Worm (Caenorhabditis elegans) whole organism, L3 larva: ENCODE data around the gene srx-44.

Experiments
- ZK546.5 ChIP-seq: sonication (generic microtip); optimal IDR thresholded peaks from 2 replicates; lab custom pipeline; 2017; ENCODE audit warnings: missing biosample characterization, missing genetic modification characterization
- aly-2 ChIP-seq: fragments of 150-350 bp; optimal IDR thresholded peaks from 2 replicates; lab custom pipeline; 2014; ENCODE audit warnings: missing biosample characterization, missing genetic modification characterization
- ceh-16 ChIP-seq: sonication (generic microtip); optimal IDR thresholded peaks from 2 replicates; lab custom pipeline; 2017; ENCODE audit warnings: missing biosample characterization, missing genetic modification characterization
- ceh-82 ChIP-seq: fragments of 150-350 bp; optimal IDR thresholded peaks from 2 replicates; lab custom pipeline; 2014; ENCODE audit warnings: missing biosample characterization, missing genetic modification characterization
- ceh-9 ChIP-seq: sonication (generic microtip); optimal IDR thresholded peaks from 2 replicates; lab custom pipeline; 2018; ENCODE audit warnings: missing biosample characterization, missing genetic modification characterization
- daf-12 ChIP-seq: fragments of 150-350 bp; optimal IDR thresholded peaks from 2 replicates; lab custom pipeline; 2014; ENCODE audit warnings: missing biosample characterization, missing genetic modification reagents, missing genetic modification characterization
- egl-27 ChIP-seq: sonication (generic microtip); optimal IDR thresholded peaks from 4 replicates; lab custom pipeline; 2017; ENCODE audit warnings: missing biosample characterization, missing genetic modification reagents, missing genetic modification characterization
- elt-1 ChIP-seq: fragments of 150-350 bp; optimal IDR thresholded peaks from 2 replicates; lab custom pipeline; 2014; ENCODE audit warnings: missing biosample characterization, missing genetic modification characterization
- elt-2 ChIP-seq: sonication (generic microtip); optimal IDR thresholded peaks from 2 replicates; lab custom pipeline; 2016; ENCODE audit warnings: missing genetic modification reagents, mild to moderate bottlenecking, missing genetic modification characterization, missing compliant biosample characterization
- elt-3 ChIP-seq, 3 experiments: fragments of 150-350 bp in 1 of 3; sonication (generic microtip) in 2 of 3; optimal IDR thresholded peaks; 2 replicates in 2 of 3; 4 replicates in 1 of 3; lab custom pipeline; 2014 to 2017; ENCODE audit warnings: missing biosample characterization in 3 of 3, missing genetic modification characterization in 3 of 3
- eor-1 ChIP-seq, 2 experiments: fragments of 150-350 bp; optimal IDR thresholded peaks; 2 replicates each; lab custom pipeline; 2014 to 2018; ENCODE audit warnings: missing biosample characterization in 2 of 2, missing genetic modification characterization in 2 of 2
- fkh-10 ChIP-seq: sonication (generic microtip); optimal IDR thresholded peaks from 2 replicates; lab custom pipeline; 2017; ENCODE audit warnings: missing biosample characterization, missing genetic modification reagents, missing genetic modification characterization
- fkh-2 ChIP-seq: fragments of 150-350 bp; optimal IDR thresholded peaks from 2 replicates; lab custom pipeline; 2014; ENCODE audit warnings: missing biosample characterization, missing genetic modification reagents, missing genetic modification characterization
- fos-1 ChIP-seq: fragments of 150-350 bp; optimal IDR thresholded peaks from 2 replicates; lab custom pipeline; 2014; ENCODE audit warnings: missing biosample characterization, missing genetic modification characterization
- lin-15B ChIP-seq: fragments of 150-350 bp; optimal IDR thresholded peaks from 2 replicates; lab custom pipeline; 2014; ENCODE audit warnings: missing biosample characterization, missing genetic modification characterization
- lin-39 ChIP-seq: fragments of 150-350 bp; optimal IDR thresholded peaks from 2 replicates; lab custom pipeline; 2018; ENCODE audit warnings: missing biosample characterization, missing genetic modification reagents, missing genetic modification characterization
- mdl-1 ChIP-seq: fragments of 150-350 bp; optimal IDR thresholded peaks from 2 replicates; lab custom pipeline; 2014; ENCODE audit warnings: missing biosample characterization, missing genetic modification characterization
- mml-1 ChIP-seq: fragments of 150-350 bp; sonication (generic microtip); optimal IDR thresholded peaks from 3 replicates; lab custom pipeline; 2014; ENCODE audit warnings: missing biosample characterization, missing genetic modification characterization
- nfya-1 ChIP-seq: sonication (generic microtip); optimal IDR thresholded peaks from 2 replicates; lab custom pipeline; 2017; ENCODE audit warnings: missing genetic modification characterization, mild to moderate bottlenecking, missing compliant biosample characterization, antibody characterized with exemption, moderate library complexity; ENCODE audit not compliant: insufficient read depth
- nhr-12 ChIP-seq: fragments of 150-350 bp; optimal IDR thresholded peaks from 2 replicates; lab custom pipeline; 2014; ENCODE audit warnings: missing biosample characterization, missing genetic modification characterization
- nhr-23 ChIP-seq: fragments of 150-350 bp; optimal IDR thresholded peaks from 2 replicates; lab custom pipeline; 2014; ENCODE audit warnings: missing biosample characterization, missing genetic modification reagents, missing genetic modification characterization
- nhr-25 ChIP-seq: sonication (generic microtip); optimal IDR thresholded peaks from 2 replicates; lab custom pipeline; 2017; ENCODE audit warnings: missing biosample characterization, missing genetic modification characterization
- nhr-43 ChIP-seq: sonication (generic microtip); optimal IDR thresholded peaks from 2 replicates; lab custom pipeline; 2016; ENCODE audit warnings: mild to moderate bottlenecking, missing genetic modification characterization, missing compliant biosample characterization; ENCODE audit not compliant: poor library complexity, severe bottlenecking
- nhr-76 ChIP-seq: fragments of 150-350 bp; sonication (generic microtip); optimal IDR thresholded peaks from 5 replicates; lab custom pipeline; 2014; ENCODE audit warnings: missing biosample characterization, missing genetic modification characterization
- pqm-1 ChIP-seq: fragments of 150-350 bp; optimal IDR thresholded peaks from 2 replicates; lab custom pipeline; 2017; ENCODE audit warnings: missing biosample characterization, missing genetic modification characterization, inconsistent platforms
- sea-2 ChIP-seq: fragments of 150-350 bp; sonication (generic microtip); optimal IDR thresholded peaks from 4 replicates; lab custom pipeline; 2014; ENCODE audit warnings: missing biosample characterization, missing genetic modification reagents, missing genetic modification characterization
- skn-1 ChIP-seq: fragments of 150-350 bp; optimal IDR thresholded peaks from 2 replicates; lab custom pipeline; 2014; ENCODE audit warnings: missing biosample characterization, missing genetic modification characterization
- snpc-4 ChIP-seq: fragments of 150-350 bp; optimal IDR thresholded peaks from 2 replicates; lab custom pipeline; 2014; ENCODE audit warnings: missing biosample characterization, missing genetic modification characterization
- tbx-2 ChIP-seq: sonication (generic microtip); optimal IDR thresholded peaks from 2 replicates; lab custom pipeline; 2016; ENCODE audit warnings: mild to moderate bottlenecking, missing genetic modification characterization, missing compliant biosample characterization
- unc-62 ChIP-seq: fragments of 150-350 bp; sonication (generic microtip); optimal IDR thresholded peaks from 4 replicates; lab custom pipeline; 2014; ENCODE audit warnings: missing biosample characterization, missing genetic modification reagents, missing genetic modification characterization
- zag-1 ChIP-seq: fragments of 150-350 bp; optimal IDR thresholded peaks from 2 replicates; lab custom pipeline; 2014; ENCODE audit warnings: missing biosample characterization, missing genetic modification characterization

The srx-44 gene

DNA sequence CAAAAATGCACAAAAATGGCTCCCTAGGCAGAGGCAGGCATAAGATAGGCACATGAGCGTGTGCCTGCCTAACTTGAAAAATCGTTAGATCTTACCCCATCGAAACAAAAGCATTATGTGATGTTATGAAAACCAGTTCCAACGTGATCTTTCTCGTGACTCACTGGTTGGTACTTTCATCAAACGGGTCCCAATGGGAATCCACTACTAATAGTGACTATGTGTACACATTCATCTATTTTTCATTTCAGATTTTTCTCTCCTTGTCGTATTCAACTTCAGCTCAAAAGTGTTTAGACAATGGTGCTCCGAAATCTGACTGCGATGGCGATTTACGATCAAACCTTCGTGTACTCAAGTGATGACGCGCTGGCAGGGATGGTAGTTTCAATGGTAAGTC, 2.5 kb upstream of the srx-44 start, which contains the start of gene srx-43:
srx-43 (plus strand) TSS at position 301 of the 400 bp plus-strand sequence.
- TF ChIP-seq ceh-9 (no peak), nhr-76 (tag; lab: Kevin White, UChicago) (no peak), ceh-82 (tag; lab: Kevin White, UChicago) (no peak), nfya-1 (tag; lab: Kevin White, UChicago) (no peak), fos-1 (tag; lab: Kevin White, UChicago) (no peak), nhr-12 (tag; lab: Kevin White, UChicago) (no peak), mdl-1 (tag; lab: Kevin White, UChicago) (no peak), elt-3 (tag; optimal IDR thresholded peaks at IDR 0.05; lab: Kevin White, UChicago) (no peak), egl-27 (tag; lab: Kevin White, UChicago) (no peak)

DNA sequence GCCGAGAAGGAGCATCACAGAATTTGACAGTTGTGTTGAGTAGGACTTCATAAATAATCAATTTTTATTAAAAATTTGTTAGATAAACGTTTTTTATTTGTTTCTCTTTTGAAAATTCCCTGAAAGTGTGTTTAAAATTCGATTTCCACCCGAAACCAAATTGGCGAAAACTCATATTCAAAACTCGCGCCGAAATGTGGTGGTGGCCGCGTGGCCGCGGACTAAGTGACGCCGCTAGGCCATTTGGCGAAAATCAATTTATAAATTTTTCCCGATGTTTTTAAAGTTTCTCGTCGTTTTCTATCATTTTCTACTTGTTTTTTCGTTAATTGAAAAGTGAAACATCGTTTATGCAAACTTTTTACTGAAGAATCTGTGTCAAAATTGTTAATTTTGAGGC, 2.5 kb downstream of the srx-44 start:
- TF ChIP-seq lin-39 (tag; lab: Kevin White, UChicago) (peak; percentile 0), nhr-23 (tag; lab: Kevin White, UChicago) (peak; percentile 6), nhr-43 (tag; lab: Kevin White, UChicago) (peak; percentile 57), fkh-2 (tag; lab: Kevin White, UChicago) (no peak)

DNA sequence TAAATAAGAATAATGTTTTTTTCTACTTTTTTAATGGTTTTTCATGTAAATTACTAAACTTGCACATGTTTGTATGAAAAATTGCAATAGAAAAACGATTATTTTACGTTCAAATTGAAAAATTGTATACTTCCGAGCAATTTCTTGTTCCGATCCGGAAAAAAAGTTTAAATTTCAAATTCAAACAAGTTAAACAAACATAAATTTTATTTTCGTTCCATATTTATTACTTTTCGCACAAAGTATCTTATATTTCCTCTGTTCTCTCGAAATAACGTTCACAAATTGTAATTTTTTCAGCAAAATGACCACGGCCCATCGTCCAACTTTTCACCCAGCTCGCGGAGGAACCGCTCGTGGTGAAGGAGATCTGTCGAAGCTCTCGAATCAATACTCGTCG, 2.9 kb downstream of the srx-44 start, which contains the start of gene cwc-15:
cwc-15 (plus strand) TSS at position 301 of the 400 bp plus-strand sequence.
- TF ChIP-seq nhr-25 (tag; lab: Kevin White, UChicago) (no peak), ceh-82 (tag; lab: Kevin White, UChicago) (no peak), skn-1 (tag; lab: Kevin White, UChicago) (no peak), lin-15B (tag; lab: Kevin White, UChicago) (no peak), zag-1 (no peak), snpc-4 (no peak)

DNA sequence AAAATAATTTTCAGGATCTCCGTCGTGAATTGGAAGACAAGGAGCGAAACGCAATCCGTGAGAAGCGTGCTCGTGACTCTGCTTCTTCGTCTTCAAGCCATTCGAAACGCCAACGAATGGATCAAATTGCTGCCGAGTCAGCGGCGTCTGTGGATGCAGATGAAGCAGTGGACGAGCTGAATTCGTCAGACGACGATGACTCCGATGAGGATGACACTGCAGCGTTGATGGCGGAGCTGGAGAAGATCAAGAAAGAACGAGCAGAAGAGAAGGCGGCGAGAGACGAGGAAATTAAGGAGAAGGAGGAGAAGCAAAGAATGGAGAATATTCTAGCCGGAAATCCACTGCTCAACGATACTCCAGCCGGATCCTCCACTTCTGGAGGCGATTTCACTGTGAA, 3.4 kb downstream of the srx-44 start:
- TF ChIP-seq tbx-2 (tag; lab: Kevin White, UChicago) (no peak), lin-39 (tag; lab: Kevin White, UChicago) (no peak), elt-1 (tag; lab: Kevin White, UChicago) (no peak), pqm-1 (no peak), nfya-1 (tag; lab: Kevin White, UChicago) (no peak), fkh-10 (GFP tag; lab: Kevin White, UChicago) (no peak)

DNA sequence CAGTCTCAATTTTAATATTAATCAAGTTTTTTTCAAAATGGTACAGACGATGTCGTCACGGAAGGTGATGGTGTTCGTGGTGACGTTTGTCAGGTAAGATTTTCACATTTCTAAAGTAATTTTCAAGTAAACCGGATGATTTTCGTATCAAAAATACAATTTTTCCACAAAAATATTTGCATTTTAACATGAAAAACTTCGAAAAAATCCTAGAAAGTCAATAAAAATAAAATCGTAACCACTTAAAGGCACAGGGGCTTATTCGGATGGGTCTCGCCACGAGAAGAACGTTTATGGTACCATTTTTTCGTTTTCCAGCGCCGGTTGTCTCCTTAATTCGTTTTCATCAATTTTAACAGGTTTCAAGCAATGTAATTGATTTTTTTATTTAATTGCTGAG, 4.2 kb downstream of the srx-44 start, which contains the start of gene T10C6.6:
T10C6.6 (plus strand) TSS at position 27 of the 400 bp plus-strand sequence.
- TF ChIP-seq snpc-4: no peak

DNA sequence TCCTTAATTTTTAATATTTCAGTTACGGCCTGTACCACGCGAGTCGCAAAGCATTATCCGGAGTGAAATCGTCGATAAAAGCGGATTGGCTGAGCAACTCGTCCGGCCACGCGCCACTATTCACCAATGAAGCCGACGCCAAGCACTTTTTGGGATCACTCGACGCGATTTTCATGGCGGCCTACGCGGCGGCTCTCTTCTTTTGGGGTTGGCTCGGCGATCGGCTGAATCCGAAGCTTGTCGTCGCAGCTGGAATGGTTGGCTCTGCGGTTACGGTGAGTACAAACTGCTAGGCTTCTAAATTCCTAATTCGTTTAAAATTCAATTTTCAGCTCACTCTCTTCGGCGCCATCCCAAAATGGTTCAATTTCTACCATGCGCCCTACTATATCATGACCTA, 4.8 kb downstream of the srx-44 start:
- TF ChIP-seq ZK546.5 (tag; lab: Kevin White, UChicago) (no peak), elt-2 (tag; lab: Kevin White, UChicago) (no peak), ceh-16 (tag; lab: Kevin White, UChicago) (no peak), nhr-12 (tag; lab: Kevin White, UChicago) (no peak), ceh-82 (tag; lab: Kevin White, UChicago) (no peak), fos-1 (tag; lab: Kevin White, UChicago) (no peak), lin-15B (tag; lab: Kevin White, UChicago) (no peak), ceh-9 (no peak), snpc-4 (no peak), aly-2 (tag; lab: Kevin White, UChicago) (no peak), eor-1 (tag; optimal IDR thresholded peaks at IDR 0.05; lab: Kevin White, UChicago) (no peak), daf-12 (tag; lab: Kevin White, UChicago) (no peak), mml-1 (tag; lab: Kevin White, UChicago) (no peak), unc-62 (GFP tag; lab: Kevin White, UChicago) (no peak), fkh-10 (GFP tag; lab: Kevin White, UChicago) (no peak), sea-2 (GFP tag; lab: Kevin White, UChicago) (no peak)
